Worm (Caenorhabditis elegans) whole organism, L3 larva: ENCODE results near the gene M02D8.3.
A peak's percentile ranks its signal among the peaks of the same experiment; 100 is the strongest.

ENCODE experiments used
- R02D3.7 ChIP-seq: fragments of 150-350 bp; optimal IDR thresholded peaks from 2 replicates; lab custom pipeline; 2014; ENCODE audit warnings: missing biosample characterization, missing genetic modification characterization
- aly-2 ChIP-seq: fragments of 150-350 bp; optimal IDR thresholded peaks from 2 replicates; lab custom pipeline; 2014; ENCODE audit warnings: missing biosample characterization, missing genetic modification characterization
- ama-1 ChIP-seq: fragments of 150-350 bp; optimal IDR thresholded peaks from 2 replicates; lab custom pipeline; 2018
- ceh-16 ChIP-seq: sonication (generic microtip); optimal IDR thresholded peaks from 2 replicates; lab custom pipeline; 2017; ENCODE audit warnings: missing biosample characterization, missing genetic modification characterization
- ceh-28 ChIP-seq: fragments of 150-350 bp; optimal IDR thresholded peaks from 2 replicates; lab custom pipeline; 2014; ENCODE audit warnings: missing biosample characterization, missing genetic modification reagents, missing genetic modification characterization
- ceh-9 ChIP-seq: sonication (generic microtip); optimal IDR thresholded peaks from 2 replicates; lab custom pipeline; 2018; ENCODE audit warnings: missing biosample characterization, missing genetic modification characterization
- egl-27 ChIP-seq: sonication (generic microtip); optimal IDR thresholded peaks from 4 replicates; lab custom pipeline; 2017; ENCODE audit warnings: missing biosample characterization, missing genetic modification reagents, missing genetic modification characterization
- elt-1 ChIP-seq: fragments of 150-350 bp; optimal IDR thresholded peaks from 2 replicates; lab custom pipeline; 2014; ENCODE audit warnings: missing biosample characterization, missing genetic modification characterization
- elt-2 ChIP-seq: sonication (generic microtip); optimal IDR thresholded peaks from 2 replicates; lab custom pipeline; 2016; ENCODE audit warnings: missing genetic modification reagents, mild to moderate bottlenecking, missing genetic modification characterization, missing compliant biosample characterization
- eor-1 ChIP-seq, 2 experiments: fragments of 150-350 bp; optimal IDR thresholded peaks; 2 replicates each; lab custom pipeline; 2014 to 2018; ENCODE audit warnings: missing biosample characterization in 2 of 2, missing genetic modification characterization in 2 of 2
- fkh-2 ChIP-seq: fragments of 150-350 bp; optimal IDR thresholded peaks from 2 replicates; lab custom pipeline; 2014; ENCODE audit warnings: missing biosample characterization, missing genetic modification reagents, missing genetic modification characterization
- jun-1 ChIP-seq: fragments of 150-350 bp; optimal IDR thresholded peaks from 2 replicates; lab custom pipeline; 2014; ENCODE audit warnings: missing biosample characterization, missing genetic modification reagents, missing genetic modification characterization
- lin-39 ChIP-seq: fragments of 150-350 bp; optimal IDR thresholded peaks from 2 replicates; lab custom pipeline; 2018; ENCODE audit warnings: missing biosample characterization, missing genetic modification reagents, missing genetic modification characterization
- mdl-1 ChIP-seq: fragments of 150-350 bp; optimal IDR thresholded peaks from 2 replicates; lab custom pipeline; 2014; ENCODE audit warnings: missing biosample characterization, missing genetic modification characterization
- nhr-12 ChIP-seq: fragments of 150-350 bp; optimal IDR thresholded peaks from 2 replicates; lab custom pipeline; 2014; ENCODE audit warnings: missing biosample characterization, missing genetic modification characterization
- nhr-25 ChIP-seq: sonication (generic microtip); optimal IDR thresholded peaks from 2 replicates; lab custom pipeline; 2017; ENCODE audit warnings: missing biosample characterization, missing genetic modification characterization
- nhr-28 ChIP-seq: fragments of 150-350 bp; optimal IDR thresholded peaks from 2 replicates; lab custom pipeline; 2014; ENCODE audit warnings: missing biosample characterization, missing genetic modification characterization
- nhr-43 ChIP-seq: sonication (generic microtip); optimal IDR thresholded peaks from 2 replicates; lab custom pipeline; 2016; ENCODE audit warnings: mild to moderate bottlenecking, missing genetic modification characterization, missing compliant biosample characterization; ENCODE audit not compliant: poor library complexity, severe bottlenecking
- nhr-77 ChIP-seq: fragments of 150-350 bp; optimal IDR thresholded peaks from 2 replicates; lab custom pipeline; 2014; ENCODE audit warnings: missing biosample characterization, missing genetic modification characterization
- pha-4 ChIP-seq: fragments of 150-350 bp; optimal IDR thresholded peaks from 2 replicates; lab custom pipeline; 2014; ENCODE audit warnings: missing biosample characterization, missing genetic modification reagents, missing genetic modification characterization
- pqm-1 ChIP-seq: fragments of 150-350 bp; optimal IDR thresholded peaks from 2 replicates; lab custom pipeline; 2017; ENCODE audit warnings: missing biosample characterization, missing genetic modification characterization, inconsistent platforms
- sea-2 ChIP-seq: fragments of 150-350 bp; sonication (generic microtip); optimal IDR thresholded peaks from 4 replicates; lab custom pipeline; 2014; ENCODE audit warnings: missing biosample characterization, missing genetic modification reagents, missing genetic modification characterization
- skn-1 ChIP-seq: fragments of 150-350 bp; optimal IDR thresholded peaks from 2 replicates; lab custom pipeline; 2014; ENCODE audit warnings: missing biosample characterization, missing genetic modification characterization
- unc-62 ChIP-seq: fragments of 150-350 bp; sonication (generic microtip); optimal IDR thresholded peaks from 4 replicates; lab custom pipeline; 2014; ENCODE audit warnings: missing biosample characterization, missing genetic modification reagents, missing genetic modification characterization
- zag-1 ChIP-seq: fragments of 150-350 bp; optimal IDR thresholded peaks from 2 replicates; lab custom pipeline; 2014; ENCODE audit warnings: missing biosample characterization, missing genetic modification characterization
- ztf-4 ChIP-seq: fragments of 150-350 bp; optimal IDR thresholded peaks from 2 replicates; lab custom pipeline; 2014; ENCODE audit warnings: missing biosample characterization, missing genetic modification characterization

The M02D8.3 gene

DNA sequence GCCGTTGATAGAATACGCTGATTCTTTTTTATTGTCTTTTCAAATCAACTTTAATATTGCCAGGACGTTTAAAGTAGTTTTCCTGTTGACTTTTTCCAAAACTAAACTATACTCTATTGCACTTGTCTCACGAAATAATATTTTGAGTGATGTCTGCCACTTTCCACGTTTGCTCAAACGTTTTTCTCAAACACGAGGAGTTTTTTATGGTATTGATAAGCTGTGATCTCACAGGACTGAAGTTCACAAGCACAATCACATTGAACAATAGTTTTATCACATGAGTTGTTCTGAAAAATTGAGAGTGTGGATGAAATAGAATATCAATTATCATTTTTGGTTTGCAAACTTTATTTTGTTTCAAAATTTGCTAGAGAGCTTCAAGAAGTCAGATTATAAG, 16.9 kb downstream of the M02D8.3 start:
- no peak for TF ChIP-seq R02D3.7 (tag; lab: Kevin White, UChicago)
- no peak for TF ChIP-seq nhr-25 (tag; lab: Kevin White, UChicago)
- TF ChIP-seq ama-1 (lab: Kevin White, UChicago) = no peak
- TF ChIP-seq pha-4 = peak; percentile 67
- no peak for TF ChIP-seq nhr-28 (tag; lab: Kevin White, UChicago)
- peak; percentile 13 for TF ChIP-seq pqm-1
- peak; percentile 78 for TF ChIP-seq elt-2 (tag; lab: Kevin White, UChicago)

DNA sequence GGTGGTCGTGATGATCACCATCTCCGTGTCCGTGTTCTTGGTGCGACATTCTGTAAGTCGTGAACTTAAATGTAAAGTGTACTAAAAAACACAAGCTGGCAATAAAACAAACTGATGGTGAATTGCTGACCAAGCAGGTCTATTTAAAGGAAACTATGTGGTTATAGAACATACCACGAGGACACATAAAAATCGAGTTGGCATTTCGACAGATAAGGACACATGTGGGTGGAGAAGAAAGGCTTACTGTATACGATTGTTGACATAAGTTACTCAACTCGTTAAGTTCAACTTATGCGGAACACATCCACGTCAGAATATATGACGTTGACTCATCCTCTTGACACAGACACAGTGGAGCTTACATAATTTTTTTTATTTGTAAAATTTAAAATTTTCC, 18.0 kb downstream of the M02D8.3 start, which contains the start of gene F53A9.8:
F53A9.8 (minus strand) TSS at position 49 of the 400 bp plus-strand sequence.
- TF ChIP-seq elt-1 (no peak), fkh-2 (no peak), lin-39 (tag; lab: Kevin White, UChicago) (no peak), ceh-16 (no peak), zag-1 (tag; lab: Kevin White, UChicago) (no peak), skn-1 (no peak), aly-2 (no peak), pqm-1 (peak; percentile 61), nhr-77 (tag; lab: Kevin White, UChicago) (no peak), mdl-1 (tag; lab: Kevin White, UChicago) (no peak), ztf-4 (tag; lab: Kevin White, UChicago) (no peak), pha-4 (peak; percentile 71), eor-1 (tag; optimal IDR thresholded peaks at IDR 0.05; lab: Kevin White, UChicago) (no peak), unc-62 (GFP tag; lab: Kevin White, UChicago) (no peak), elt-2 (tag; lab: Kevin White, UChicago) (peak; percentile 75), nhr-43 (tag; lab: Kevin White, UChicago) (no peak), jun-1 (no peak), ceh-9 (tag; lab: Kevin White, UChicago) (no peak)

DNA sequence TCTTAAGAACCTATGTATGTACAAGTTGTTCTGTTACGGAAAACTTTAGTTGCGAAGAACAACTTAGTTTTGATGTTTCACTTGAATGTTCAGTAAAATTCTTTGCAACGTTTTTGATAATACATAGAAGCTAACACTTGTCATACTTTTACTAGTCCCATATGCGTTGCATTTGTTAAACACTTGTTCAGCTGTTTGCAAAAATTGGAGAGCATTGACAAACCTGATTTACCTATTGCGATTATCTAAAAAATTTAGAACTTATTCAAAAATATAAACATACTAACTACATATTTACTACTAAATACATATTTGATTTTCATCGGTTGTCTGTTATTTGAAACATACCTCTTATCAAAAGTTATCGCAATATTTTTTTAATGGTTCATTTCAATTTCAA, 18.7 kb downstream of the M02D8.3 start:
- no peak for TF ChIP-seq lin-39 (tag; lab: Kevin White, UChicago)
- TF ChIP-seq pha-4 = peak; percentile 40
- TF ChIP-seq, all 47 proteins: peak for 1

DNA sequence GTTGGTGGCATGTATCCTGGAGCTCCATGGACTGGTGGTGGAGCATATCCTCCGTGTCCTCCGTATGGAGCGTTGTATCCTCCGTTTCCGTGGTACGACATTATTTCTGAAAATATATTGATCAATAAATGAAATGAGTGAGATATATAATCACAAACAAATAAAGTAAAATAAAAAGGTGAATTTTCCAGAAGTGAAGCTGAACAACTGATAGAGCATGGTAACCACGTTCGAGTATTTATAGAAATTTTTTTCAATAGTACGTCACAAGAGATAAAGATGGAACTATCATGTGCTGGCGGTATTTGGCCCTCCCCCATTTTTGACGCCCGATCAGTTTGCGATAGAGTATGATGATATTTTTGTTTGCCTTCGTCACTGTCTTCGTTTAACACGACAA, 20.0 kb downstream of the M02D8.3 start, which contains the start of gene F53A9.7:
F53A9.7 (minus strand) TSS at position 101 of the 400 bp plus-strand sequence.
- no peak for TF ChIP-seq nhr-43 (tag; lab: Kevin White, UChicago)
- TF ChIP-seq pha-4 = peak; percentile 16
- TF ChIP-seq elt-2 (tag; lab: Kevin White, UChicago) = peak; percentile 33
- no peak for TF ChIP-seq sea-2 (GFP tag; lab: Kevin White, UChicago)
- TF ChIP-seq, all 47 proteins: peak for 2

DNA sequence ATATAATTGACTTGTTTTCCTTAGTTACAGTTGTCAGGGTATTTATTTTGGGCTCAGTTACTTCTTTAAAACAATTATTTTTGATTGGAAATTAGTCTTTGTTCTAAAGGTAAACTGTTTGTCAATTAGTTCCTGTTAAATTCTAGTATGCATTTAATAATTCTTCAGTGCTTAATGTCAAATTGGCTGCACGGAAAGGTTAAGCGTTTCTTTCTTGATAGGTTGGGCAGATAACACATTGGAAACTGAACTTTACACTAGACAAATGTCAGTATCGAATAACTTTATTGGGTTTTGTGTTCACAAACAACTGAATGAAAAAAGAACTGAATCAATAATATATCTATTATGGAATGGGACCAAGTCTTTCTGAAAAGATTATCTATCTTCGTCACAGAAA, 22.0 kb downstream of the M02D8.3 start:
- TF ChIP-seq ceh-28 (tag; lab: Kevin White, UChicago) (no peak), elt-2 (tag; lab: Kevin White, UChicago) (peak; percentile 56), nhr-43 (tag; lab: Kevin White, UChicago) (no peak)

DNA sequence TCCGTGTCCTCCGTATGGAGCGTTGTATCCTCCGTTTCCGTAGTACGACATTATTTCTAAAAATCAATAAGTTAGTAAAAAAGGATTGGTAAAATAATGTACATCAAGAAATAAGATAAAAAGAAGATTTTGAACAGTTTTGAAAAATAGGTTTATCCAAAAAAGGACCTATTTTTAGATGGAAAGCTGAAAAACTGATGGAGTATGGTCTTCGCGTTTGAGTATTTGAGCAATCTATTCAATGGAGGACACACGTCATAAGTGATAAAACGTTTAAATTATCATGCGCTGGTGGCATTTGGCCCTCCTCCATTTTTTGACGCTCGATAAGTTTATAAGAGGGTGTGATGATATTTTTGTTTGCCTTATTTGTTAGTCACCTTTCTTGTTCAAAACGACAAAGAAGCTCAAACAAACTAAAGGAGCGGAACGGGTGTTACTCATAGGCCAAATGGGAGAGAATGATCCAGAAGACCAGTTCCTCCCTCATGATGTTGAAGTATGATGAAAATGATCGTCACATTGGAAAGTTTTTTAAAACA, 23.0 kb downstream of the M02D8.3 start, which contains the start of gene F53A9.6:
F53A9.6 (minus strand) TSS at position 51 of the 542 bp plus-strand sequence.
- TF ChIP-seq jun-1 (peak; percentile 44), elt-2 (tag; lab: Kevin White, UChicago) (peak; percentile 77), mdl-1 (tag; lab: Kevin White, UChicago) (no peak), ceh-16 (no peak), pha-4 (peak; percentile 49), pqm-1 (peak; percentile 73), sea-2 (GFP tag; lab: Kevin White, UChicago) (no peak), zag-1 (tag; lab: Kevin White, UChicago) (no peak)
- TF ChIP-seq, all 47 proteins: peak for 4

DNA sequence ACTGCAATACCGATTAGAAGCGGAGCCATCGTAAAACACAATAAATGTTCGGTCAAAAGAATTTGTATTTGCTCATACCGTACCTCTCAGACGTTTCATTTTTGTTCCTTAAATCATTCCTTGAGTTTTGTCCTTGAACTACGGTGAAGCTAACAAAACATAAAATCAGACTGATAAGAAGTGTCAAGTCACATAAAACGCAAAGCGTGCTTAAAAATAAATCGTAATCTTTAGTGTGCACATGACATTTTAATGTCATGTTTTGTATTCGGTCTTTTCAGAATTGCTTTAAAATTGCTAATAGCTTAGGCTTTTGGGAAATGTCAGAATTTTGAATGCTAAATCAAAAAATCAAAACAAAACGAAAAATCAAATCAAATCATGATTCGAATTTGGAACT, 24.2 kb downstream of the M02D8.3 start:
- no peak for TF ChIP-seq elt-1
- TF ChIP-seq nhr-25 (tag; lab: Kevin White, UChicago) = no peak
- peak; percentile 77 for TF ChIP-seq pqm-1
- TF ChIP-seq skn-1 = peak; percentile 55
- peak; percentile 43 for TF ChIP-seq jun-1
- TF ChIP-seq nhr-12 (tag; lab: Kevin White, UChicago) = no peak
- peak; percentile 40 for TF ChIP-seq pha-4
- no peak for TF ChIP-seq ceh-28 (tag; lab: Kevin White, UChicago)
- peak; percentile 89 for TF ChIP-seq elt-2 (tag; lab: Kevin White, UChicago)
- no peak for TF ChIP-seq lin-39 (tag; lab: Kevin White, UChicago)
- TF ChIP-seq egl-27 (tag; lab: Kevin White, UChicago) = no peak
- no peak for TF ChIP-seq ceh-9 (tag; lab: Kevin White, UChicago)
- TF ChIP-seq, all 47 proteins: peak for 5
